Worm (Caenorhabditis elegans): ENCODE results near the gene srw-44.

ce11 chrV:16668473-16668872 is 11.6 kb upstream of the srw-44 start, which contains the start of gene F14F8.9:
- TF ChIP-seq ZK185.1 (tag; optimal IDR thresholded peaks at IDR 0.05; ENCODE audit: poor library complexity, severe bottlenecking), result no peak
- TF ChIP-seq nhr-80 (tag; optimal IDR thresholded peaks at IDR 0.05), result no peak
- no peak for TF ChIP-seq K12H6.12 (tag; optimal IDR thresholded peaks at IDR 0.05)
- no peak for TF ChIP-seq nhr-90 (tag; optimal IDR thresholded peaks at IDR 0.05)
- no peak for TF ChIP-seq ztf-22 (GFP tag; optimal IDR thresholded peaks at IDR 0.05)
- no peak for TF ChIP-seq fkh-3 (tag; optimal IDR thresholded peaks at IDR 0.05)
- no peak for TF ChIP-seq nfya-1 (tag; optimal IDR thresholded peaks at IDR 0.05; ENCODE audit: borderline replicate concordance, insufficient read depth)
- TF ChIP-seq K11D2.4 (GFP tag; IDR thresholded peaks at IDR 0.05), result no peak
- no peak for TF ChIP-seq tbp1 (GFP tag; optimal IDR thresholded peaks at IDR 0.05)
- TF ChIP-seq unc-62 (GFP tag; optimal IDR thresholded peaks at IDR 0.05), result no peak
- no peak for TF ChIP-seq F23B12.7 (tag; optimal IDR thresholded peaks at IDR 0.05; ENCODE audit: insufficient read depth)
- no peak for TF ChIP-seq attf-6 (GFP tag; IDR thresholded peaks at IDR 0.05)
